Worm (Caenorhabditis elegans): Measurements from ENCODE around the gene nuo-3.

DNA sequence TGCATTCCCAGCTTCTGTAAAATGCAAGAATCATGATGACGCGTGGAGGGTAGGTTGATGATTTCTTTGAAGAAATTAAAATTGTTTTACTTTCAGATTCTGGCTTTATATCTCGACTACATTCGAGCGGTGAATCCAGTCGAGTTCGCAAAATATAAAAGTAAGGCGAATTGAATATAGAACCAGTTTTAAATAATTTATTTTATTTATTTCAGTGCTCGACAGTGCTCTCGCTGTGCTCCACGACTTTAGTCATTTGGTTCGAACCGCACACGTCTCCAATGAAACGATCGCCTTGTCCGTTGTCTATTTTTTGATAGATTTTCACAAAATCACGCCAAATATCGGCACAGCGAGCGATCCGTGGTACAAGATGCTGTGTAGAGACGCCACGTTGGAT is 15.1 kb downstream of the nuo-3 start, which contains the start of gene Y57G11C.1130:
- TF ChIP-seq lin-13 (GFP tag; optimal IDR thresholded peaks at IDR 0.05) (no peak), nhr-28 (tag; optimal IDR thresholded peaks at IDR 0.05) (no peak), nhr-85 (tag) (no peak), skn-1 (tag; optimal IDR thresholded peaks at IDR 0.05) (no peak), snpc-4 (tag; optimal IDR thresholded peaks at IDR 0.05) (no peak), fkh-10 (GFP tag; optimal IDR thresholded peaks at IDR 0.05) (no peak), lir-3 (tag; optimal IDR thresholded peaks at IDR 0.05; ENCODE audit: poor library complexity) (no peak), sptf-1 (tag; optimal IDR thresholded peaks at IDR 0.05) (no peak)

Measured in whole organism, L1 larva.